Fruit fly (Drosophila melanogaster) whole organism, embryonic: ENCODE data around the gene CG15916.
A peak's percentile ranks its signal among the peaks of the same experiment; 100 is the strongest.

Experiments used
- B-H1 ChIP-seq: fragments of 200-800 bp; sonication (Bioruptor generic); IDR thresholded peaks from 3 replicates; pipeline ENCODE4 v1.3.6; 2022; ENCODE audit warnings: missing biosample characterization, missing genetic modification characterization
- BEAF-32 ChIP-seq: fragments of 200-800 bp; sonication (Bioruptor generic); optimal IDR thresholded peaks from 3 replicates; lab custom pipeline; 2017; ENCODE audit warnings: missing biosample characterization, missing genetic modification characterization, mild to moderate bottlenecking, moderate library complexity, missing genetic modification reagents
- CG1024 ChIP-seq: fragments of 200-800 bp; sonication (Bioruptor generic); IDR thresholded peaks from 2 replicates; pipeline ENCODE4 v1.3.6; 2022; ENCODE audit warnings: missing biosample characterization, missing genetic modification characterization
- CG11398 ChIP-seq: fragments of 200-800 bp; sonication (Bioruptor generic); optimal IDR thresholded peaks from 2 replicates; lab custom pipeline; 2016; ENCODE audit warnings: missing biosample characterization, missing genetic modification characterization
- CG11696 ChIP-seq: fragments of 200-800 bp; sonication (Bioruptor generic); IDR thresholded peaks from 2 replicates; pipeline ENCODE4 v1.3.6; 2022; ENCODE audit warnings: missing biosample characterization, missing genetic modification characterization
- CG11723 ChIP-seq: fragments of 200-800 bp; sonication (Bioruptor generic); optimal IDR thresholded peaks from 2 replicates; lab custom pipeline; 2017; ENCODE audit warnings: missing biosample characterization, mild to moderate bottlenecking, missing genetic modification characterization
- CG14860 ChIP-seq: fragments of 200-800 bp; sonication (Bioruptor generic); IDR thresholded peaks from 3 replicates; pipeline ENCODE4 v1.3.6; 2022; ENCODE audit warnings: missing biosample characterization, missing genetic modification characterization; ENCODE audit not compliant: partially characterized antibody
- CG15011 ChIP-seq: fragments of 200-800 bp; sonication (Bioruptor generic); optimal IDR thresholded peaks from 3 replicates; lab custom pipeline; 2018; ENCODE audit warnings: missing biosample characterization, mild to moderate bottlenecking, missing genetic modification characterization
- CG15514 ChIP-seq: fragments of 200-800 bp; sonication (Bioruptor generic); optimal IDR thresholded peaks from 3 replicates; lab custom pipeline; 2017; ENCODE audit warnings: missing biosample characterization, missing genetic modification characterization, mild to moderate bottlenecking, moderate library complexity, missing genetic modification reagents
- CG16813 ChIP-seq: fragments of 200-800 bp; sonication (Bioruptor generic); IDR thresholded peaks from 3 replicates; pipeline ENCODE4 v1.3.6; 2022; ENCODE audit warnings: missing biosample characterization, missing genetic modification characterization; ENCODE audit not compliant: partially characterized antibody
- CG17802 ChIP-seq: fragments of 200-800 bp; sonication (Bioruptor generic); optimal IDR thresholded peaks from 2 replicates; lab custom pipeline; 2018; ENCODE audit warnings: missing biosample characterization, mild to moderate bottlenecking, missing genetic modification characterization, moderate library complexity
- CG17829 ChIP-seq: fragments of 200-800 bp; optimal IDR thresholded peaks from 2 replicates; lab custom pipeline; 2019; ENCODE audit warnings: missing biosample characterization, mild to moderate bottlenecking, missing genetic modification characterization, moderate library complexity
- CG4617 ChIP-seq: fragments of 200-800 bp; sonication (Bioruptor generic); optimal IDR thresholded peaks from 3 replicates; lab custom pipeline; 2016; ENCODE audit warnings: missing biosample characterization, missing genetic modification characterization, borderline replicate concordance
- CG6272 ChIP-seq: fragments of 200-800 bp; sonication (Bioruptor generic); IDR thresholded peaks from 2 replicates; pipeline ENCODE4 v1.3.6; 2022; ENCODE audit warnings: missing biosample characterization, missing genetic modification characterization
- CG6654 ChIP-seq: fragments of 200-800 bp; sonication (Bioruptor generic); optimal IDR thresholded peaks from 2 replicates; lab custom pipeline; 2017; ENCODE audit warnings: missing biosample characterization, mild to moderate bottlenecking, missing genetic modification characterization
- CG7357 ChIP-seq: fragments of 200-800 bp; sonication (Bioruptor generic); IDR thresholded peaks from 3 replicates; pipeline ENCODE4 v1.3.6; 2022; ENCODE audit warnings: missing biosample characterization, missing genetic modification characterization
- CG9609 ChIP-seq: fragments of 200-800 bp; sonication (Bioruptor generic); optimal IDR thresholded peaks from 3 replicates; lab custom pipeline; 2016; ENCODE audit warnings: missing biosample characterization, missing genetic modification characterization
- D19A ChIP-seq: fragments of 200-800 bp; optimal IDR thresholded peaks from 3 replicates; lab custom pipeline; 2019; ENCODE audit warnings: missing biosample characterization, mild to moderate bottlenecking, missing genetic modification characterization, moderate library complexity
- D19B ChIP-seq: fragments of 200-800 bp; sonication (Bioruptor generic); optimal IDR thresholded peaks from 2 replicates; lab custom pipeline; 2017; ENCODE audit warnings: missing biosample characterization, mild to moderate bottlenecking, missing genetic modification characterization
- Eip74EF ChIP-seq, 2 experiments: fragments of 200-800 bp in 1 of 2; fragments of >200 bp in 1 of 2; sonication (Bioruptor generic) in 1 of 2; optimal IDR thresholded peaks; 2 replicates each; lab custom pipeline; 2017 to 2019; ENCODE audit warnings: missing biosample characterization in 2 of 2, missing genetic modification characterization in 2 of 2, mild to moderate bottlenecking in 1 of 2, moderate library complexity in 1 of 2
- HLH4C ChIP-seq: fragments of 200-800 bp; sonication (Bioruptor generic); IDR thresholded peaks from 3 replicates; pipeline ENCODE4 v1.3.6; 2022; ENCODE audit warnings: missing biosample characterization, missing genetic modification characterization; ENCODE audit not compliant: partially characterized antibody
- HLHmδ ChIP-seq: fragments of 200-800 bp; sonication (Bioruptor generic); optimal IDR thresholded peaks from 2 replicates; lab custom pipeline; 2018; ENCODE audit warnings: missing biosample characterization, mild to moderate bottlenecking, missing genetic modification characterization, moderate library complexity
- Hmr ChIP-seq: fragments of 200-800 bp; sonication (Bioruptor generic); optimal IDR thresholded peaks from 3 replicates; lab custom pipeline; 2017; ENCODE audit warnings: mild to moderate bottlenecking, missing biosample characterization, missing genetic modification reagents, missing genetic modification characterization
- MBD-R2 ChIP-seq: fragments of 200-800 bp; sonication (Bioruptor generic); IDR thresholded peaks from 2 replicates; pipeline ENCODE4 v1.3.6; 2022; ENCODE audit warnings: missing biosample characterization, missing genetic modification characterization
- Pdp1 ChIP-seq, 2 experiments: fragments of 200-800 bp; sonication (Bioruptor generic); optimal IDR thresholded peaks; 3 replicates each; lab custom pipeline; 2016; ENCODE audit warnings: missing biosample characterization in 2 of 2, missing genetic modification characterization in 2 of 2, mild to moderate bottlenecking in 1 of 2, moderate library complexity in 1 of 2
- Scr ChIP-seq: fragments of 200-800 bp; sonication (Bioruptor generic); IDR thresholded peaks from 2 replicates; pipeline ENCODE4 v1.3.6; 2022; ENCODE audit warnings: missing biosample characterization, missing genetic modification characterization; ENCODE audit not compliant: partially characterized antibody
- Xrp1 ChIP-seq: fragments of 200-800 bp; sonication (Bioruptor generic); IDR thresholded peaks from 2 replicates; pipeline ENCODE4 v1.3.6; 2022; ENCODE audit warnings: missing biosample characterization, missing genetic modification characterization
- ac ChIP-seq: fragments of 200-800 bp; sonication (Bioruptor generic); optimal IDR thresholded peaks from 3 replicates; lab custom pipeline; 2017; ENCODE audit warnings: missing biosample characterization, mild to moderate bottlenecking, missing genetic modification characterization
- ase ChIP-seq: fragments of 200-800 bp; sonication (Bioruptor generic); IDR thresholded peaks from 3 replicates; pipeline ENCODE4 v1.3.6; 2022; ENCODE audit warnings: missing biosample characterization, missing genetic modification characterization
- bbx ChIP-seq: fragments of 200-800 bp; sonication (Bioruptor generic); IDR thresholded peaks from 2 replicates; pipeline ENCODE4 v1.3.6; 2022; ENCODE audit warnings: missing biosample characterization, missing genetic modification characterization; ENCODE audit not compliant: partially characterized antibody
- da ChIP-seq: fragments of 200-800 bp; sonication (Bioruptor generic); optimal IDR thresholded peaks from 2 replicates; lab custom pipeline; 2016; ENCODE audit warnings: missing biosample characterization, missing genetic modification characterization
- dmrt99B ChIP-seq: fragments of 200-800 bp; sonication (Bioruptor generic); optimal IDR thresholded peaks from 2 replicates; lab custom pipeline; 2018; ENCODE audit warnings: missing biosample characterization, mild to moderate bottlenecking, missing genetic modification characterization, moderate library complexity
- gce ChIP-seq: fragments of 200-800 bp; sonication (Bioruptor generic); IDR thresholded peaks from 3 replicates; pipeline ENCODE4 v1.3.6; 2022; ENCODE audit warnings: missing biosample characterization, missing genetic modification characterization
- gfzf ChIP-seq: fragments of 200-800 bp; sonication (Bioruptor generic); optimal IDR thresholded peaks from 2 replicates; lab custom pipeline; 2016; ENCODE audit warnings: missing biosample characterization, mild to moderate bottlenecking, missing genetic modification characterization, moderate library complexity
- ind ChIP-seq: fragments of 200-800 bp; sonication (Bioruptor generic); optimal IDR thresholded peaks from 3 replicates; lab custom pipeline; 2016; ENCODE audit warnings: missing biosample characterization, missing genetic modification characterization
- inv ChIP-seq: fragments of 200-800 bp; sonication (Bioruptor generic); IDR thresholded peaks from 2 replicates; pipeline ENCODE4 v1.3.6; 2022; ENCODE audit warnings: missing biosample characterization, missing genetic modification characterization; ENCODE audit not compliant: partially characterized antibody
- lola ChIP-seq, 3 experiments: fragments of >200 bp in 2 of 3; fragments of 200-800 bp in 1 of 3; sonication (Bioruptor generic) in 1 of 3; optimal IDR thresholded peaks; 2 replicates each; lab custom pipeline; 2017 to 2019; ENCODE audit warnings: missing biosample characterization in 3 of 3, missing genetic modification characterization in 3 of 3, mild to moderate bottlenecking in 1 of 3, moderate library complexity in 1 of 3
- nau ChIP-seq: fragments of 200-800 bp; sonication (Bioruptor generic); optimal IDR thresholded peaks from 3 replicates; lab custom pipeline; 2017; ENCODE audit warnings: missing biosample characterization, mild to moderate bottlenecking, missing genetic modification characterization, missing genetic modification reagents
- nmo ChIP-seq: fragments of 200-800 bp; sonication (Bioruptor generic); optimal IDR thresholded peaks from 2 replicates; lab custom pipeline; 2018; ENCODE audit warnings: missing biosample characterization, mild to moderate bottlenecking, missing genetic modification characterization, moderate library complexity
- pan ChIP-seq, 4 experiments: fragments of >200 bp in 3 of 4; fragments of 200-800 bp in 1 of 4; sonication (Bioruptor generic) in 1 of 4; optimal IDR thresholded peaks in 3 of 4; IDR thresholded peaks in 1 of 4; 2 replicates each; pipeline versions ENCODE4 v1.3.6 to Lab custom; 2017 to 2022; ENCODE audit warnings: missing biosample characterization in 2 of 4, missing genetic modification characterization in 2 of 4, mixed read lengths in 1 of 4
- pzg ChIP-seq: fragments of 200-800 bp; sonication (Bioruptor generic); optimal IDR thresholded peaks from 3 replicates; lab custom pipeline; 2018; ENCODE audit warnings: missing biosample characterization, mild to moderate bottlenecking, missing genetic modification characterization, moderate library complexity
- row ChIP-seq: fragments of 200-800 bp; sonication (Bioruptor generic); IDR thresholded peaks from 3 replicates; pipeline ENCODE4 v1.3.6; 2022; ENCODE audit warnings: missing biosample characterization, missing genetic modification characterization
- shn ChIP-seq: fragments of 200-800 bp; sonication (Bioruptor generic); optimal IDR thresholded peaks from 3 replicates; lab custom pipeline; 2016; ENCODE audit warnings: missing biosample characterization, missing genetic modification characterization
- sima ChIP-seq: fragments of 200-800 bp; sonication (Bioruptor generic); optimal IDR thresholded peaks from 2 replicates; lab custom pipeline; 2016; ENCODE audit warnings: missing biosample characterization, missing genetic modification characterization
- stwl ChIP-seq: fragments of 200-800 bp; sonication (Bioruptor generic); optimal IDR thresholded peaks from 3 replicates; lab custom pipeline; 2018; ENCODE audit warnings: missing biosample characterization, mild to moderate bottlenecking, missing genetic modification characterization, moderate library complexity
- tio ChIP-seq: fragments of 200-800 bp; sonication (Bioruptor generic); optimal IDR thresholded peaks from 2 replicates; lab custom pipeline; 2017; ENCODE audit warnings: missing biosample characterization, missing genetic modification characterization, inconsistent platforms
- wek ChIP-seq: fragments of 200-800 bp; sonication (Bioruptor generic); optimal IDR thresholded peaks from 3 replicates; lab custom pipeline; 2018; ENCODE audit warnings: missing biosample characterization, mild to moderate bottlenecking, missing genetic modification characterization, moderate library complexity
- zf30C ChIP-seq: fragments of 200-800 bp; sonication (Bioruptor generic); optimal IDR thresholded peaks from 3 replicates; lab custom pipeline; 2018; ENCODE audit warnings: missing biosample characterization, mild to moderate bottlenecking, missing genetic modification characterization

CG15916 gene

DNA sequence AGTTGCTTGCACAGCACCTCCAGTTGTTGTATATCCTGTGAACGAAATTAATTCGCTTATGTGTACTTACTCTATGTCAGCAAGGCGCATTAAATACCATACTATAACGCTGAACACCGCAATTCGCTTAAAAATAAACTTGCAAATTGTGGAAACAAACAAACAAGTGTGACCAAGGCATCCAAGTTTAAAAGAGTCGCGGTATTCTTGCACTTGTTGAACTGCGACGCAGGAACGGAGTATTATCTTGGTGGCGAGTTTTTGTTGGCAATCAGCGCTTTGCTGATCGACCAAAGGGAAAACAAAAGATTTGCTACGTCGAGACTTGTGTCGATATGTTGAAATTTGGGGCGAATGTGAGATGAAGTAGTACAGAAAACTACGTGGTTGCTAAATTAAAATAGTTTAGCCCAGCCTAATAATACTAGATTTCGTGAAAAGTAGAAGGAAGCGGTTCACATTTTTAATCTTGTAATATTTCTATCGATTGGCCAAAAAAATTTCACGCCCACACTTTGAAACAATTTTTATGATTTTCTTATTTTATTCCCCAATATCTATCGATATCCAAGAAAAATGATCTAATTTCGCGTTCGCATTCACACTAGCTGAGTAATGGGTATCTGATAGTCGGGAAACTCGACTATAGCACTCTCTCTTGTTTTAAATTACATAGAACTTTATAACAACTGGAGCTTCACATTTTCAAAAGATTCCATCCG, 43.3 kb downstream of the CG15916 start, which contains the start of gene Ranbp16 (continued):
- peak; percentile 38 for TF ChIP-seq CG15514 (GFP tag; lab: Kevin White, UChicago)
- TF ChIP-seq stwl (tag; lab: Kevin White, UChicago): peak; percentile 13
- no peak for TF ChIP-seq CG6654 (GFP tag; lab: Kevin White, UChicago)
- TF ChIP-seq D19B (GFP tag; lab: Kevin White, UChicago): peak; percentile 56
- TF ChIP-seq CG11696 (GFP tag; lab: Robert Waterston, UW): no peak
- TF ChIP-seq CG16813: peak; percentile 68
- peak in 1 of 3 experiments; percentile 80 for TF ChIP-seq lola (GFP tag; optimal IDR thresholded peaks at IDR 0.05; lab: Kevin White, UChicago)
- no peak for TF ChIP-seq Hmr (GFP tag; lab: Kevin White, UChicago)
- TF ChIP-seq CG1024 (GFP tag; lab: Robert Waterston, UW): peak; percentile 62
- peak; percentile 54 for TF ChIP-seq row (GFP tag; lab: Robert Waterston, UW)
- TF ChIP-seq zf30C (GFP tag; lab: Kevin White, UChicago): no peak
- TF ChIP-seq CG14860 (GFP tag; lab: Robert Waterston, UW): peak; percentile 54; the same call in 2 of the 3 replicates
- TF ChIP-seq inv (GFP tag; lab: Robert Waterston, UW): peak; percentile 30; the same call in 1 of the 2 replicates
- peak; percentile 62 for TF ChIP-seq MBD-R2
- TF ChIP-seq gce (GFP tag; lab: Robert Waterston, UW): no peak
- peak; percentile 76 for TF ChIP-seq CG7357 (GFP tag; lab: Robert Waterston, UW)
- peak; percentile 24 for TF ChIP-seq BEAF-32 (GFP tag; lab: Kevin White, UChicago)
- TF ChIP-seq HLH4C (GFP tag; lab: Robert Waterston, UW): peak; percentile 69
- TF ChIP-seq tio (GFP tag; lab: Kevin White, UChicago): no peak
- TF ChIP-seq pzg: peak; percentile 32
- TF ChIP-seq CG15011: no peak
- TF ChIP-seq CG11723 (GFP tag; lab: Kevin White, UChicago): peak; percentile 12
- TF ChIP-seq bbx (GFP tag; lab: Robert Waterston, UW): peak; percentile 8; the same call in 1 of the 2 replicates
- no peak for TF ChIP-seq CG11398 (GFP tag; lab: Kevin White, UChicago)
- TF ChIP-seq gfzf (GFP tag; lab: Kevin White, UChicago): peak; percentile 62
- no peak for TF ChIP-seq shn
- peak; percentile 83 for TF ChIP-seq CG17802 (tag; lab: Kevin White, UChicago)
- TF ChIP-seq CG4617: peak; percentile 19
- TF ChIP-seq wek: peak; percentile 16
- no peak for TF ChIP-seq ac (GFP tag; lab: Kevin White, UChicago)
- peak in 1 of 2 experiments; percentile 3 for TF ChIP-seq Eip74EF (GFP tag; optimal IDR thresholded peaks at IDR 0.05; lab: Kevin White, UChicago)
- TF ChIP-seq HLHmδ (GFP tag; lab: Kevin White, UChicago): no peak
- no peak for TF ChIP-seq nau

DNA sequence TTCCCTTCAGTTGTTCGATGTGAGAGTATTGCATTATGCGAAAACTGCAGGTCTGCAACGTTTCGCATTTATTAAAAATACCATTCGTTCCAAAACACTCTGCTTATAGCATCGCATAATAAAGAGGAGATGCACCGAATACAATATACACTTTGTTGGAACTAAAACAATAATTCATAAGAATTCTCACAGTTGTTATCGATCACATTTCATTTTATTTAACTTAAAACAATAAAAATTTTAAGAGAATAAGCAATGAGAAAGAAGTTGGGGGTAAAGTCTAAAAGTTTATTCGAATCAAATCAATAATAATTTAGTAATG, 43.8 kb downstream of the CG15916 start:
- TF ChIP-seq pan (optimal IDR thresholded peaks at IDR 0.05; lab: Kevin White, UChicago): no peak
- peak in 1 of 2 experiments; percentile 32 for TF ChIP-seq pan (GFP tag; optimal IDR thresholded peaks at IDR 0.05 in 1 of 2, IDR thresholded peaks at IDR 0.05 in 1 of 2)
- no peak for TF ChIP-seq da (GFP tag; lab: Kevin White, UChicago)
- TF ChIP-seq CG9609 (GFP tag; lab: Kevin White, UChicago): no peak
- TF ChIP-seq row (GFP tag; lab: Robert Waterston, UW): peak; percentile 61
- no peak for TF ChIP-seq ase (GFP tag; lab: Robert Waterston, UW)
- no peak for TF ChIP-seq CG6272 (GFP tag; lab: Robert Waterston, UW)
- no peak for TF ChIP-seq dmrt99B (tag; lab: Kevin White, UChicago)
- TF ChIP-seq CG17829: peak; percentile 28
- no peak for TF ChIP-seq sima (GFP tag; lab: Kevin White, UChicago)
- peak in 1 of 2 experiments; percentile 57 for TF ChIP-seq Pdp1 (GFP tag; optimal IDR thresholded peaks at IDR 0.05; lab: Kevin White, UChicago)
- peak; percentile 12; the same call in 1 of the 2 replicates for TF ChIP-seq Xrp1 (GFP tag; lab: Robert Waterston, UW)
- TF ChIP-seq D19A (tag; lab: Kevin White, UChicago): peak; percentile 98
- no peak for TF ChIP-seq ind (GFP tag; lab: Kevin White, UChicago)
- TF ChIP-seq B-H1: no peak
- TF ChIP-seq nmo (GFP tag; lab: Kevin White, UChicago): peak; percentile 12
- TF ChIP-seq pzg: peak; percentile 7
- TF ChIP-seq Scr (GFP tag; lab: Robert Waterston, UW): no peak
